Worm (Caenorhabditis elegans) whole organism, late embryonic: Measurements from ENCODE around the gene F09C6.3.

Experiments used
- C08G9.2 ChIP-seq: sonication (generic microtip); optimal IDR thresholded peaks from 2 replicates; lab custom pipeline; 2016; ENCODE audit warnings: mild to moderate bottlenecking, missing genetic modification characterization, moderate library complexity, missing compliant biosample characterization
- F13H6.1 ChIP-seq: sonication (generic microtip); optimal IDR thresholded peaks from 2 replicates; lab custom pipeline; 2016; ENCODE audit warnings: missing genetic modification characterization, missing compliant biosample characterization
- K02D7.2 ChIP-seq: sonication (generic microtip); optimal IDR thresholded peaks from 2 replicates; lab custom pipeline; 2017; ENCODE audit warnings: mild to moderate bottlenecking, missing genetic modification characterization, missing compliant biosample characterization
- T23F11.4 ChIP-seq: fragments of 200-800 bp; sonication (Bioruptor generic); optimal IDR thresholded peaks from 2 replicates; lab custom pipeline; 2018; ENCODE audit warnings: mild to moderate bottlenecking, missing genetic modification characterization, missing compliant biosample characterization
- Y22D7AL.16 ChIP-seq: sonication (generic microtip); optimal IDR thresholded peaks from 2 replicates; lab custom pipeline; 2016; ENCODE audit warnings: missing genetic modification characterization, missing compliant biosample characterization
- ahr-1 ChIP-seq: sonication (generic microtip); optimal IDR thresholded peaks from 2 replicates; lab custom pipeline; 2016; ENCODE audit warnings: missing genetic modification characterization, missing compliant biosample characterization
- ama-1 ChIP-seq: fragments of 150-350 bp; optimal IDR thresholded peaks from 2 replicates; lab custom pipeline; 2014
- ceh-19 ChIP-seq: fragments of 200-800 bp; sonication (Bioruptor generic); optimal IDR thresholded peaks from 2 replicates; lab custom pipeline; 2018; ENCODE audit warnings: mild to moderate bottlenecking, missing genetic modification characterization, missing compliant biosample characterization
- ceh-24 ChIP-seq: sonication (generic microtip); optimal IDR thresholded peaks from 2 replicates; lab custom pipeline; 2016; ENCODE audit warnings: mild to moderate bottlenecking, missing genetic modification characterization, missing compliant biosample characterization
- ceh-30 ChIP-seq: fragments of 150-350 bp; optimal IDR thresholded peaks from 2 replicates; lab custom pipeline; 2014; ENCODE audit warnings: missing biosample characterization, missing genetic modification characterization
- ceh-31 ChIP-seq: sonication (generic microtip); optimal IDR thresholded peaks from 2 replicates; lab custom pipeline; 2016; ENCODE audit warnings: missing genetic modification characterization, missing compliant biosample characterization
- ceh-34 ChIP-seq: sonication (generic microtip); optimal IDR thresholded peaks from 2 replicates; lab custom pipeline; 2016; ENCODE audit warnings: mild to moderate bottlenecking, missing genetic modification characterization, missing compliant biosample characterization
- ceh-45 ChIP-seq: fragments of 200-800 bp; sonication (Bioruptor generic); IDR thresholded peaks from 2 replicates; pipeline ENCODE4 v1.3.6; 2022; ENCODE audit warnings: missing genetic modification reagents, missing genetic modification characterization, missing compliant biosample characterization
- ceh-48 ChIP-seq: sonication (generic microtip); optimal IDR thresholded peaks from 2 replicates; lab custom pipeline; 2016; ENCODE audit warnings: missing genetic modification characterization, inconsistent platforms, missing compliant biosample characterization
- ceh-9 ChIP-seq: sonication (generic microtip); optimal IDR thresholded peaks from 2 replicates; lab custom pipeline; 2016; ENCODE audit warnings: mild to moderate bottlenecking, missing genetic modification characterization, inconsistent platforms, missing compliant biosample characterization
- dmd-4 ChIP-seq: sonication (generic microtip); optimal IDR thresholded peaks from 2 replicates; lab custom pipeline; 2016; ENCODE audit warnings: borderline replicate concordance, missing genetic modification characterization, missing compliant biosample characterization
- elt-4 ChIP-seq: sonication (generic microtip); optimal IDR thresholded peaks from 2 replicates; lab custom pipeline; 2016; ENCODE audit warnings: missing genetic modification characterization, missing compliant biosample characterization
- eyg-1 ChIP-seq: sonication (generic microtip); optimal IDR thresholded peaks from 2 replicates; lab custom pipeline; 2016; ENCODE audit warnings: missing genotype, missing genetic modification characterization, missing compliant biosample characterization
- fax-1 ChIP-seq: sonication (generic microtip); optimal IDR thresholded peaks from 2 replicates; lab custom pipeline; 2016; ENCODE audit warnings: missing genotype, missing genetic modification characterization, missing compliant biosample characterization
- fkh-10 ChIP-seq: fragments of 150-350 bp; optimal IDR thresholded peaks from 2 replicates; lab custom pipeline; 2014; ENCODE audit warnings: missing biosample characterization, missing genetic modification reagents, missing genetic modification characterization
- gmeb-2 ChIP-seq: sonication (generic microtip); optimal IDR thresholded peaks from 2 replicates; lab custom pipeline; 2016; ENCODE audit warnings: missing genetic modification characterization, inconsistent platforms, missing compliant biosample characterization
- hlh-15 ChIP-seq: sonication (generic microtip); optimal IDR thresholded peaks from 2 replicates; lab custom pipeline; 2016; ENCODE audit warnings: missing genetic modification characterization, missing compliant biosample characterization
- hlh-30 ChIP-seq: sonication (generic microtip); optimal IDR thresholded peaks from 2 replicates; lab custom pipeline; 2017; ENCODE audit warnings: antibody characterized with exemption, missing genetic modification characterization, missing compliant biosample characterization; ENCODE audit not compliant: insufficient read depth
- lim-6 ChIP-seq: sonication (generic microtip); optimal IDR thresholded peaks from 2 replicates; lab custom pipeline; 2016; ENCODE audit warnings: missing genetic modification characterization, missing compliant biosample characterization
- lin-11 ChIP-seq: fragments of 200-800 bp; sonication (Bioruptor generic); optimal IDR thresholded peaks from 2 replicates; lab custom pipeline; 2018; ENCODE audit warnings: mild to moderate bottlenecking, missing genetic modification characterization, missing compliant biosample characterization
- madf-2 ChIP-seq: sonication (generic microtip); optimal IDR thresholded peaks from 2 replicates; lab custom pipeline; 2017; ENCODE audit warnings: missing genetic modification characterization, missing compliant biosample characterization
- mec-3 ChIP-seq: sonication (generic microtip); optimal IDR thresholded peaks from 2 replicates; lab custom pipeline; 2016; ENCODE audit warnings: borderline replicate concordance, missing genetic modification characterization, missing compliant biosample characterization
- nfya-1 ChIP-seq: sonication (generic microtip); optimal IDR thresholded peaks from 2 replicates; lab custom pipeline; 2017; ENCODE audit warnings: missing genetic modification characterization, mild to moderate bottlenecking, missing compliant biosample characterization, antibody characterized with exemption, moderate library complexity
- npax-4 ChIP-seq: sonication (generic microtip); optimal IDR thresholded peaks from 2 replicates; lab custom pipeline; 2016; ENCODE audit warnings: missing genetic modification characterization, missing compliant biosample characterization
- pat-9 ChIP-seq: fragments of 200-800 bp; sonication (Bioruptor generic); optimal IDR thresholded peaks from 2 replicates; lab custom pipeline; 2018; ENCODE audit warnings: mild to moderate bottlenecking, missing genetic modification characterization, moderate library complexity, missing compliant biosample characterization
- pha-2 ChIP-seq: sonication (generic microtip); optimal IDR thresholded peaks from 2 replicates; lab custom pipeline; 2017; ENCODE audit warnings: mild to moderate bottlenecking, missing genetic modification characterization, missing compliant biosample characterization
- ref-2 ChIP-seq: sonication (generic microtip); optimal IDR thresholded peaks from 2 replicates; lab custom pipeline; 2016; ENCODE audit warnings: missing genetic modification characterization, missing compliant biosample characterization
- sdc-2 ChIP-seq: sonication (generic microtip); optimal IDR thresholded peaks from 2 replicates; lab custom pipeline; 2016; ENCODE audit warnings: missing genotype, missing genetic modification characterization, missing compliant biosample characterization
- tbx-2 ChIP-seq: sonication (generic microtip); optimal IDR thresholded peaks from 2 replicates; lab custom pipeline; 2016; ENCODE audit warnings: missing genetic modification characterization, missing compliant biosample characterization
- unc-42 ChIP-seq: sonication (generic microtip); optimal IDR thresholded peaks from 2 replicates; lab custom pipeline; 2016; ENCODE audit warnings: missing genotype, missing genetic modification characterization, missing compliant biosample characterization
- unc-55 ChIP-seq: sonication (generic microtip); optimal IDR thresholded peaks from 2 replicates; lab custom pipeline; 2017; ENCODE audit warnings: missing biosample characterization, missing genetic modification reagents, missing genetic modification characterization
- ztf-16 ChIP-seq: sonication (generic microtip); optimal IDR thresholded peaks from 2 replicates; lab custom pipeline; 2017; ENCODE audit warnings: missing genetic modification characterization, missing compliant biosample characterization

Gene F09C6.3

ce11 chrV:16882260-16882918 is 2.4 kb upstream of the F09C6.3 start, which contains the start of the genes F09C6.11 and F09C6.12:
Gene F09C6.11 (minus strand): TSS chrV:16882310.
Gene F09C6.12 (plus strand): TSS chrV:16882868.
- TF ChIP-seq ceh-30 (tag; lab: Kevin White, UChicago): no peak
- no peak for TF ChIP-seq ceh-45 (GFP tag; lab: Robert Waterston, UW)
- no peak for TF ChIP-seq fax-1 (tag; lab: Kevin White, UChicago)
- no peak for TF ChIP-seq C08G9.2
- TF ChIP-seq gmeb-2 (tag; lab: Kevin White, UChicago): no peak
- TF ChIP-seq, all 69 proteins: peak for 0

- TF ChIP-seq sdc-2 (tag; lab: Kevin White, UChicago) (no peak), npax-4 (no peak), pha-2 (no peak), ceh-24 (tag; lab: Kevin White, UChicago) (no peak), nfya-1 (tag; lab: Kevin White, UChicago) (no peak), T23F11.4 (GFP tag; lab: Kevin White, UChicago) (no peak), mec-3 (tag; lab: Kevin White, UChicago) (no peak), gmeb-2 (tag; lab: Kevin White, UChicago) (no peak), dmd-4 (no peak), pat-9 (tag; lab: Kevin White, UChicago) (no peak), unc-55 (GFP tag; lab: Kevin White, UChicago) (no peak)
- TF ChIP-seq, all 69 proteins: peak for 0
These were observed 725 bp upstream of the F09C6.3 start, which contains the start of gene F09C6.14 for ce11 chrV:16880679-16881078. Gene F09C6.14 (plus strand): TSS chrV:16880979.

ce11 chrV:16879532-16879931 is 422 bp downstream of the F09C6.3 start:
- no peak for TF ChIP-seq ref-2 (tag; lab: Kevin White, UChicago)
- no peak for TF ChIP-seq F13H6.1 (tag; lab: Kevin White, UChicago)
- TF ChIP-seq dmd-4: no peak

ce11 chrV:16874966-16875365 is 5.0 kb downstream of the F09C6.3 start, which contains the start of gene F49A5.10:
Gene F49A5.10 (plus strand): TSS chrV:16875266.
- TF ChIP-seq unc-42: no peak
- TF ChIP-seq Y22D7AL.16 (tag; lab: Kevin White, UChicago): no peak
- TF ChIP-seq fax-1 (tag; lab: Kevin White, UChicago): no peak
- TF ChIP-seq hlh-15 (tag; lab: Kevin White, UChicago): no peak
- TF ChIP-seq elt-4 (tag; lab: Kevin White, UChicago): no peak
- no peak for TF ChIP-seq pat-9 (tag; lab: Kevin White, UChicago)
- TF ChIP-seq madf-2 (tag; lab: Kevin White, UChicago): no peak
- TF ChIP-seq ceh-9 (tag; lab: Kevin White, UChicago): no peak
- TF ChIP-seq ceh-48 (tag; lab: Kevin White, UChicago): no peak
- no peak for TF ChIP-seq ceh-31 (tag; lab: Kevin White, UChicago)
- TF ChIP-seq lim-6 (tag; lab: Kevin White, UChicago): no peak
- TF ChIP-seq C08G9.2: no peak
- TF ChIP-seq sdc-2 (tag; lab: Kevin White, UChicago): no peak
- TF ChIP-seq hlh-30 (tag; lab: Kevin White, UChicago): no peak
- TF ChIP-seq ahr-1 (tag; lab: Kevin White, UChicago): no peak
- TF ChIP-seq, all 69 proteins: peak for 0

ce11 chrV:16873642-16874041 is 6.3 kb downstream of the F09C6.3 start, which contains the start of gene srw-23:
Gene srw-23 (plus strand): TSS chrV:16873942.
- no peak for TF ChIP-seq fkh-10 (GFP tag; lab: Kevin White, UChicago)
- no peak for TF ChIP-seq ceh-34
- no peak for TF ChIP-seq tbx-2 (tag; lab: Kevin White, UChicago)
- no peak for TF ChIP-seq lin-11 (tag; lab: Kevin White, UChicago)
- no peak for TF ChIP-seq dmd-4
- TF ChIP-seq ceh-19 (GFP tag; lab: Kevin White, UChicago): no peak
- TF ChIP-seq ceh-24 (tag; lab: Kevin White, UChicago): no peak
- TF ChIP-seq K02D7.2 (tag; lab: Kevin White, UChicago): no peak
- no peak for TF ChIP-seq fax-1 (tag; lab: Kevin White, UChicago)
- TF ChIP-seq unc-55 (GFP tag; lab: Kevin White, UChicago): no peak
- no peak for TF ChIP-seq ama-1
- TF ChIP-seq ztf-16 (tag; lab: Kevin White, UChicago): no peak
- TF ChIP-seq hlh-15 (tag; lab: Kevin White, UChicago): no peak
- TF ChIP-seq eyg-1 (tag; lab: Kevin White, UChicago): no peak
- TF ChIP-seq pat-9 (tag; lab: Kevin White, UChicago): no peak
- TF ChIP-seq F13H6.1 (tag; lab: Kevin White, UChicago): no peak
